Worm (Caenorhabditis elegans) whole organism, L3 larva: Measurements from ENCODE around the gene K01G5.10.
"Not testable (repeated sequence)": the region's sequence is repeated elsewhere in the genome, so short reads cannot be mapped to it uniquely, and the experiment has no call there.

Experiments
- ZK546.5 ChIP-seq: sonication (generic microtip); optimal IDR thresholded peaks from 2 replicates; lab custom pipeline; 2017; ENCODE audit warnings: missing biosample characterization, missing genetic modification characterization
- ama-1 ChIP-seq: fragments of 150-350 bp; optimal IDR thresholded peaks from 2 replicates; lab custom pipeline; 2018
- ceh-16 ChIP-seq: sonication (generic microtip); optimal IDR thresholded peaks from 2 replicates; lab custom pipeline; 2017; ENCODE audit warnings: missing biosample characterization, missing genetic modification characterization
- ceh-28 ChIP-seq: fragments of 150-350 bp; optimal IDR thresholded peaks from 2 replicates; lab custom pipeline; 2014; ENCODE audit warnings: missing biosample characterization, missing genetic modification reagents, missing genetic modification characterization
- egl-27 ChIP-seq: sonication (generic microtip); optimal IDR thresholded peaks from 4 replicates; lab custom pipeline; 2017; ENCODE audit warnings: missing biosample characterization, missing genetic modification reagents, missing genetic modification characterization
- egl-5 ChIP-seq: fragments of 150-350 bp; optimal IDR thresholded peaks from 2 replicates; lab custom pipeline; 2017; ENCODE audit warnings: missing biosample characterization, missing genetic modification reagents, missing genetic modification characterization, inconsistent platforms
- elt-1 ChIP-seq: fragments of 150-350 bp; optimal IDR thresholded peaks from 2 replicates; lab custom pipeline; 2014; ENCODE audit warnings: missing biosample characterization, missing genetic modification characterization
- elt-2 ChIP-seq: sonication (generic microtip); optimal IDR thresholded peaks from 2 replicates; lab custom pipeline; 2016; ENCODE audit warnings: missing genetic modification reagents, mild to moderate bottlenecking, missing genetic modification characterization, missing compliant biosample characterization
- elt-3 ChIP-seq, 3 experiments: fragments of 150-350 bp in 1 of 3; sonication (generic microtip) in 2 of 3; optimal IDR thresholded peaks; 2 replicates in 2 of 3; 4 replicates in 1 of 3; lab custom pipeline; 2014 to 2017; ENCODE audit warnings: missing biosample characterization in 3 of 3, missing genetic modification characterization in 3 of 3
- eor-1 ChIP-seq, 2 experiments: fragments of 150-350 bp; optimal IDR thresholded peaks; 2 replicates each; lab custom pipeline; 2014 to 2018; ENCODE audit warnings: missing biosample characterization in 2 of 2, missing genetic modification characterization in 2 of 2
- fkh-10 ChIP-seq: sonication (generic microtip); optimal IDR thresholded peaks from 2 replicates; lab custom pipeline; 2017; ENCODE audit warnings: missing biosample characterization, missing genetic modification reagents, missing genetic modification characterization
- fkh-2 ChIP-seq: fragments of 150-350 bp; optimal IDR thresholded peaks from 2 replicates; lab custom pipeline; 2014; ENCODE audit warnings: missing biosample characterization, missing genetic modification reagents, missing genetic modification characterization
- hmg-11 ChIP-seq: sonication (generic microtip); optimal IDR thresholded peaks from 2 replicates; lab custom pipeline; 2016; ENCODE audit warnings: missing genetic modification characterization, missing compliant biosample characterization
- lin-15B ChIP-seq: fragments of 150-350 bp; optimal IDR thresholded peaks from 2 replicates; lab custom pipeline; 2014; ENCODE audit warnings: missing biosample characterization, missing genetic modification characterization
- lin-39 ChIP-seq: fragments of 150-350 bp; optimal IDR thresholded peaks from 2 replicates; lab custom pipeline; 2018; ENCODE audit warnings: missing biosample characterization, missing genetic modification reagents, missing genetic modification characterization
- mdl-1 ChIP-seq: fragments of 150-350 bp; optimal IDR thresholded peaks from 2 replicates; lab custom pipeline; 2014; ENCODE audit warnings: missing biosample characterization, missing genetic modification characterization
- mml-1 ChIP-seq: fragments of 150-350 bp; sonication (generic microtip); optimal IDR thresholded peaks from 3 replicates; lab custom pipeline; 2014; ENCODE audit warnings: missing biosample characterization, missing genetic modification characterization
- nfya-1 ChIP-seq: sonication (generic microtip); optimal IDR thresholded peaks from 2 replicates; lab custom pipeline; 2017; ENCODE audit warnings: missing genetic modification characterization, mild to moderate bottlenecking, missing compliant biosample characterization, antibody characterized with exemption, moderate library complexity; ENCODE audit not compliant: insufficient read depth
- nhr-12 ChIP-seq: fragments of 150-350 bp; optimal IDR thresholded peaks from 2 replicates; lab custom pipeline; 2014; ENCODE audit warnings: missing biosample characterization, missing genetic modification characterization
- nhr-23 ChIP-seq: fragments of 150-350 bp; optimal IDR thresholded peaks from 2 replicates; lab custom pipeline; 2014; ENCODE audit warnings: missing biosample characterization, missing genetic modification reagents, missing genetic modification characterization
- nhr-237 ChIP-seq: fragments of 150-350 bp; optimal IDR thresholded peaks from 2 replicates; lab custom pipeline; 2014; ENCODE audit warnings: missing biosample characterization, missing genetic modification characterization
- nhr-25 ChIP-seq: sonication (generic microtip); optimal IDR thresholded peaks from 2 replicates; lab custom pipeline; 2017; ENCODE audit warnings: missing biosample characterization, missing genetic modification characterization
- nhr-43 ChIP-seq: sonication (generic microtip); optimal IDR thresholded peaks from 2 replicates; lab custom pipeline; 2016; ENCODE audit warnings: mild to moderate bottlenecking, missing genetic modification characterization, missing compliant biosample characterization; ENCODE audit not compliant: poor library complexity, severe bottlenecking
- nhr-67 ChIP-seq: fragments of 150-350 bp; optimal IDR thresholded peaks from 2 replicates; lab custom pipeline; 2014; ENCODE audit warnings: missing biosample characterization, missing genetic modification characterization
- nhr-76 ChIP-seq: fragments of 150-350 bp; sonication (generic microtip); optimal IDR thresholded peaks from 5 replicates; lab custom pipeline; 2014; ENCODE audit warnings: missing biosample characterization, missing genetic modification characterization
- pha-4 ChIP-seq: fragments of 150-350 bp; optimal IDR thresholded peaks from 2 replicates; lab custom pipeline; 2014; ENCODE audit warnings: missing biosample characterization, missing genetic modification reagents, missing genetic modification characterization
- sea-2 ChIP-seq: fragments of 150-350 bp; sonication (generic microtip); optimal IDR thresholded peaks from 4 replicates; lab custom pipeline; 2014; ENCODE audit warnings: missing biosample characterization, missing genetic modification reagents, missing genetic modification characterization
- snpc-4 ChIP-seq: fragments of 150-350 bp; optimal IDR thresholded peaks from 2 replicates; lab custom pipeline; 2014; ENCODE audit warnings: missing biosample characterization, missing genetic modification characterization
- tbx-2 ChIP-seq: sonication (generic microtip); optimal IDR thresholded peaks from 2 replicates; lab custom pipeline; 2016; ENCODE audit warnings: mild to moderate bottlenecking, missing genetic modification characterization, missing compliant biosample characterization
- unc-62 ChIP-seq: fragments of 150-350 bp; sonication (generic microtip); optimal IDR thresholded peaks from 4 replicates; lab custom pipeline; 2014; ENCODE audit warnings: missing biosample characterization, missing genetic modification reagents, missing genetic modification characterization
- ztf-11 ChIP-seq: fragments of 150-350 bp; optimal IDR thresholded peaks from 2 replicates; lab custom pipeline; 2014; ENCODE audit warnings: missing biosample characterization, missing genetic modification characterization
- ztf-4 ChIP-seq: fragments of 150-350 bp; optimal IDR thresholded peaks from 2 replicates; lab custom pipeline; 2014; ENCODE audit warnings: missing biosample characterization, missing genetic modification characterization

Gene K01G5.10

ce11 chrIII:10758422-10758821, at the start of gene K01G5.10:
Gene K01G5.10, minus strand, starts transcription at chrIII:10758522.
- no peak for TF ChIP-seq hmg-11 (tag; lab: Kevin White, UChicago)
- TF ChIP-seq unc-62 (GFP tag; lab: Kevin White, UChicago), result no peak
- TF ChIP-seq ama-1, result no peak
- no peak for TF ChIP-seq elt-3 (tag; optimal IDR thresholded peaks at IDR 0.05; lab: Kevin White, UChicago)

- peak; percentile 83 for TF ChIP-seq hmg-11 (tag; lab: Kevin White, UChicago)
- peak; percentile 42 for TF ChIP-seq lin-15B (tag; lab: Kevin White, UChicago)
- peak; percentile 66 for TF ChIP-seq lin-39 (tag; lab: Kevin White, UChicago)
- peak; percentile 42 for TF ChIP-seq nfya-1
- TF ChIP-seq nhr-23, result no peak
- TF ChIP-seq elt-2, result peak; percentile 0
- TF ChIP-seq nhr-237, result no peak
These were observed 49.6 kb upstream of the K01G5.10 start for ce11 chrIII:10807956-10808355.

ce11 chrIII:10807236-10807635, 48.9 kb upstream of the K01G5.10 start:
- TF ChIP-seq lin-15B (tag; lab: Kevin White, UChicago) (no peak), eor-1 (tag; optimal IDR thresholded peaks at IDR 0.05; lab: Kevin White, UChicago) (no peak)

- no peak for TF ChIP-seq ceh-16
- no peak for TF ChIP-seq pha-4 (tag; lab: Kevin White, UChicago)
- no peak for TF ChIP-seq mdl-1 (tag; lab: Kevin White, UChicago)
- TF ChIP-seq lin-39 (tag; lab: Kevin White, UChicago), result no peak
- no peak for TF ChIP-seq hmg-11 (tag; lab: Kevin White, UChicago)
- no peak for TF ChIP-seq nhr-43
- no peak for TF ChIP-seq sea-2
- TF ChIP-seq snpc-4, result no peak
- no peak for TF ChIP-seq nhr-12
- no peak for TF ChIP-seq elt-2
- no peak for TF ChIP-seq ztf-11
These were observed 48.5 kb upstream of the K01G5.10 start for ce11 chrIII:10806821-10807220.

ce11 chrIII:10805625-10806024, 47.3 kb upstream of the K01G5.10 start, which contains the start of gene klp-7:
Gene klp-7, plus strand, starts transcription at chrIII:10805925.
- TF ChIP-seq lin-15B (tag; lab: Kevin White, UChicago); nhr-12; nhr-25 (tag; lab: Kevin White, UChicago): not testable (repeated sequence)

- peak; percentile 95 for TF ChIP-seq nfya-1
- no peak for TF ChIP-seq elt-2
These were observed 46.9 kb upstream of the K01G5.10 start for ce11 chrIII:10805172-10805571.

ce11 chrIII:10802032-10802431, 43.7 kb upstream of the K01G5.10 start, which contains the start of gene K11D9.3:
Gene K11D9.3, minus strand, starts transcription at chrIII:10802212.
- TF ChIP-seq unc-62 (GFP tag; lab: Kevin White, UChicago) (no peak), nhr-12 (no peak), nhr-43 (no peak), tbx-2 (no peak), elt-3 (tag; optimal IDR thresholded peaks at IDR 0.05; lab: Kevin White, UChicago) (no peak), nhr-25 (tag; lab: Kevin White, UChicago) (no peak), pha-4 (tag; lab: Kevin White, UChicago) (no peak)
- TF ChIP-seq, all 47 proteins: peak for 0

ce11 chrIII:10794049-10794448, 35.7 kb upstream of the K01G5.10 start, which contains the start of gene clec-163:
Gene clec-163, plus strand, starts transcription at chrIII:10794349.
- no peak for TF ChIP-seq ceh-28
- no peak for TF ChIP-seq egl-27
- TF ChIP-seq fkh-10 (GFP tag; lab: Kevin White, UChicago), result no peak
- TF ChIP-seq snpc-4, result no peak
- no peak for TF ChIP-seq elt-1
- no peak for TF ChIP-seq nhr-67 (tag; lab: Kevin White, UChicago)
- no peak for TF ChIP-seq mml-1 (tag; lab: Kevin White, UChicago)
- TF ChIP-seq ceh-16, result no peak
- TF ChIP-seq nhr-23, result no peak
- TF ChIP-seq nhr-76 (tag; lab: Kevin White, UChicago), result no peak
- TF ChIP-seq fkh-2, result no peak
- TF ChIP-seq mdl-1 (tag; lab: Kevin White, UChicago), result no peak
- TF ChIP-seq elt-3 (tag; optimal IDR thresholded peaks at IDR 0.05; lab: Kevin White, UChicago), result no peak
- no peak for TF ChIP-seq lin-15B (tag; lab: Kevin White, UChicago)
- TF ChIP-seq ZK546.5 (tag; lab: Kevin White, UChicago), result no peak
- TF ChIP-seq ztf-4 (tag; lab: Kevin White, UChicago), result no peak
- no peak for TF ChIP-seq egl-5 (tag; lab: Kevin White, UChicago)
